Fruit fly (Drosophila melanogaster): ENCODE data around the gene fal.

The fal gene

DNA sequence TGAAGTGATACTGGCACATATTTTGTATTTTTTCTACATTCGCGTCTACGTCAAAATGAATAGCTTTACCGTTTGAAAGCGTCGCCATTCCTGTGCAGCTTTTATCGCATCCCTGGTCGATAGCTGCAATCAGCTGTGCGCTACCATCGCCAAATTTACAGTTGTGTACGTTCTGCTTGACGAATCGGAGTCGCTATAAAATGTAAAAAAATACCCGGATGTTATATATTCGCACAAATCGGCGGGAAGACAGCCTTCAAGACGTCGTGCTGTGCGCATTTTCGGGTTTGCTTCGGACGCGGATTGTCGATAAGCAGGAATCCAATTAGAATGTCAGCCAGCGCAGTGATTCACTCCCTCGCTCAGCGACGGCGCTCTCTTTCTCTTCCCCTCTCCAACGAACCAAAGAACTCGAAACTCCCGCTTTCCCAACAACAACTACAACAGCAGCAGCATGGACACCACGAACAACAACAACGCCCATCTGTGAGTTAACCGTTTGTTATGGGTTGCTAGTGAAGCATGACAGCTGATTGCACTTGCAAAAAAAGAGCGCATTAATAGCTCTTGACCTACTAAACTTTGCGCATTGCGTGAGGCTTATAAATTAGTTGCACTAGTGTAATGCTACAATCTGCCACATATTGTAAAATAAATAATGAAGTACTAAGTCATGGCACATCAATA lies 392 bp downstream of the fal start (continued):
- TF ChIP-seq fd85E (GFP tag; optimal IDR thresholded peaks at IDR 0.05): no peak
- TF ChIP-seq Sox102F (GFP tag; optimal IDR thresholded peaks at IDR 0.05): no peak
- TF ChIP-seq CG11762 (GFP tag; optimal IDR thresholded peaks at IDR 0.05; ENCODE audit: insufficient read depth): no peak
- TF ChIP-seq Eip78C (GFP tag): no peak
- TF ChIP-seq CG10631 (GFP tag; optimal IDR thresholded peaks at IDR 0.05): no peak
- no peak for TF ChIP-seq salr (GFP tag; optimal IDR thresholded peaks at IDR 0.05)
- TF ChIP-seq fkh (GFP tag; optimal IDR thresholded peaks at IDR 0.05): no peak
- TF ChIP-seq CG34406 (GFP tag; optimal IDR thresholded peaks at IDR 0.05): no peak

DNA sequence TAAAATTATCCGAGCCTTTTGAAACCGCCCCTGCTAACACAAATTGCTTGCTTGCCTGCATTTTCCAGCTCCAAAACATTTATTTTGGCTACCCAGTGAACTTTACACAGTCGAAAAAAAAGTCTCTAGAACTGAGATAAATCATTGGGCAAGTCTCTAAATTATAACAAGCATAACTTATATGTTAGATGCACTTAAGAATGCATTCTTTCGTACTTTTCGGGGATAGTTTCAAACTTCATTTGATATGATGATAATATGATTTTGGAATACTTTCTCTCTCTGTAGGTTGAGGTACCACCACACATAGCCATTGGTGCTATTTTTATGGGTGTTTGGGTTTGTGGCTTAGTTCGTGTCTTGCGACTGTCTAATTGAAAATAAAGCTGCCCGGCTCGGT lies 20.5 kb downstream of the fal start:
- TF ChIP-seq CG6163 (GFP tag; IDR thresholded peaks at IDR 0.05) (peak; percentile 94), Eip75B (GFP tag; optimal IDR thresholded peaks at IDR 0.05) (peak; percentile 37), Sox14 (GFP tag; optimal IDR thresholded peaks at IDR 0.05) (no peak), svp (GFP tag) (peak; percentile 39), lz (GFP tag; optimal IDR thresholded peaks at IDR 0.05) (peak; percentile 15), CG6854 (GFP tag; optimal IDR thresholded peaks at IDR 0.05) (no peak), CG16779 (tag; optimal IDR thresholded peaks at IDR 0.05) (peak; percentile 38), esn (GFP tag; optimal IDR thresholded peaks at IDR 0.05) (no peak), topi (GFP tag; optimal IDR thresholded peaks at IDR 0.05) (no peak), CG8632 (GFP tag; optimal IDR thresholded peaks at IDR 0.05) (no peak), eg (GFP tag; IDR thresholded peaks at IDR 0.05) (peak; percentile 93), fd59A (GFP tag; optimal IDR thresholded peaks at IDR 0.05) (no peak), CG11762 (GFP tag; optimal IDR thresholded peaks at IDR 0.05; ENCODE audit: insufficient read depth) (peak; percentile 31), Met (GFP tag; optimal IDR thresholded peaks at IDR 0.05) (no peak), cyc (GFP tag; optimal IDR thresholded peaks at IDR 0.05) (no peak), CG3032 (tag; optimal IDR thresholded peaks at IDR 0.05) (no peak), Eip93F (GFP tag; optimal IDR thresholded peaks at IDR 0.05) (no peak), Sox102F (GFP tag; optimal IDR thresholded peaks at IDR 0.05) (no peak), CG32006 (GFP tag; optimal IDR thresholded peaks at IDR 0.05) (peak; percentile 86), spab (GFP tag; optimal IDR thresholded peaks at IDR 0.05) (no peak), fd85E (GFP tag; optimal IDR thresholded peaks at IDR 0.05) (no peak), CG4318 (GFP tag; optimal IDR thresholded peaks at IDR 0.05) (peak; percentile 65), Lpt (GFP tag; optimal IDR thresholded peaks at IDR 0.05) (peak; percentile 91), acj6 (GFP tag; optimal IDR thresholded peaks at IDR 0.05) (peak; percentile 66), Hr38 (GFP tag; optimal IDR thresholded peaks at IDR 0.05) (peak; percentile 25), Hr39 (GFP tag; optimal IDR thresholded peaks at IDR 0.05) (peak; percentile 14), CG10669 (GFP tag; optimal IDR thresholded peaks at IDR 0.05) (no peak), CG9139 (GFP tag; optimal IDR thresholded peaks at IDR 0.05) (no peak), CG6276 (GFP tag; optimal IDR thresholded peaks at IDR 0.05) (peak; percentile 85), Ets21C (GFP tag; optimal IDR thresholded peaks at IDR 0.05) (no peak), CG1621 (tag; optimal IDR thresholded peaks at IDR 0.05) (no peak), pdm3 (GFP tag; optimal IDR thresholded peaks at IDR 0.05) (peak; percentile 76), OdsH (GFP tag; optimal IDR thresholded peaks at IDR 0.05) (peak; percentile 68), fkh (GFP tag; optimal IDR thresholded peaks at IDR 0.05) (no peak), vri (GFP tag; optimal IDR thresholded peaks at IDR 0.05) (no peak), Hr4 (GFP tag; optimal IDR thresholded peaks at IDR 0.05) (peak; percentile 87), Blimp-1 (GFP tag; optimal IDR thresholded peaks at IDR 0.05) (no peak), Ets96B (tag; optimal IDR thresholded peaks at IDR 0.05) (no peak), CG31627 (GFP tag; optimal IDR thresholded peaks at IDR 0.05) (peak; percentile 16), ss (GFP tag; optimal IDR thresholded peaks at IDR 0.05) (no peak), CG8119 (GFP tag; IDR thresholded peaks at IDR 0.05) (peak; percentile 88), CG10631 (GFP tag; optimal IDR thresholded peaks at IDR 0.05) (peak; percentile 65), CG34406 (GFP tag; optimal IDR thresholded peaks at IDR 0.05) (peak; percentile 16), salr (GFP tag; optimal IDR thresholded peaks at IDR 0.05) (peak in 1 of 2 experiments; percentile 73), Sox15 (GFP tag; optimal IDR thresholded peaks at IDR 0.05) (no peak), Eip78C (GFP tag) (no peak), CG6792 (GFP tag; optimal IDR thresholded peaks at IDR 0.05) (no peak), Smox (GFP tag; optimal IDR thresholded peaks at IDR 0.05) (no peak)
